Fruit fly (Drosophila melanogaster): Measurements from ENCODE around the gene Lsp1gamma.

The Lsp1gamma gene

DNA sequence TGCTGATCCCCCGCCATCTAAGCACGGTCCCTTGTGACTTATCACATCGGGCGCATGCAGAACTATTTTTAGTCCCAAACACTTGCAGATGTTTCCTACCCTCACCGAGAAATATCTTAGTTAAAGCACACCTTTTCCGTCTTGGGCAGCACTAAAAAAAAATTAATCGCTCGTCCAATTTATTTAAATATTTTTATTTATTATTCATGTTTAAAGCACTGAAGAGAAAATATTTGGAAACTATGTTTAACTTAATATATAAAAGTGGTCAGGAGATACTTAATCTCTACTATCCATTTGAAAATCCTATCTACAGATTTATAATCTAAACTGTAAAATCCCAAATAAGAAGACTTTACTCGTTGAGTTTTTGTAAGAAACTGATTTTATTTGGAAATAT is 43.7 kb downstream of the Lsp1gamma start (continued):
- TF ChIP-seq CG11696 (GFP tag; IDR thresholded peaks at IDR 0.05), result no peak; the same call in 1 of the 2 replicates
- no peak for TF ChIP-seq pzg (GFP tag; optimal IDR thresholded peaks at IDR 0.05)
- peak; percentile 63 for TF ChIP-seq CG17361 (GFP tag; IDR thresholded peaks at IDR 0.05)
- TF ChIP-seq NfI (GFP tag; optimal IDR thresholded peaks at IDR 0.05), result no peak
- peak; percentile 13 for TF ChIP-seq Hmr (GFP tag; optimal IDR thresholded peaks at IDR 0.05)
- TF ChIP-seq CG17802 (tag; optimal IDR thresholded peaks at IDR 0.05), result no peak
- no peak for TF ChIP-seq Opbp (GFP tag; IDR thresholded peaks at IDR 0.05; ENCODE audit: partially characterized antibody)
- TF ChIP-seq CG3163 (GFP tag; optimal IDR thresholded peaks at IDR 0.05), result no peak
- no peak for TF ChIP-seq Dad (GFP tag; optimal IDR thresholded peaks at IDR 0.05)
- TF ChIP-seq cas (GFP tag; IDR thresholded peaks at IDR 0.05), result no peak
- no peak for TF ChIP-seq Lpt (GFP tag; optimal IDR thresholded peaks at IDR 0.05)
- TF ChIP-seq Mes4 (GFP tag; optimal IDR thresholded peaks at IDR 0.05), result no peak
- no peak for TF ChIP-seq CG10959 (GFP tag; IDR thresholded peaks at IDR 0.05)
- TF ChIP-seq ttk (GFP tag; IDR thresholded peaks at IDR 0.05), result peak; percentile 16; the same call in 1 of the 2 replicates
- TF ChIP-seq dmrt99B (tag; optimal IDR thresholded peaks at IDR 0.05), result no peak
- no peak for TF ChIP-seq ash1 (GFP tag; optimal IDR thresholded peaks at IDR 0.05)
- no peak for TF ChIP-seq esg (GFP tag; conservative IDR thresholded peaks at IDR 0.05)
- no peak for TF ChIP-seq sc (optimal IDR thresholded peaks at IDR 0.05)
- TF ChIP-seq sc (GFP tag; optimal IDR thresholded peaks at IDR 0.05), result peak; percentile 2
- TF ChIP-seq Camta (GFP tag; optimal IDR thresholded peaks at IDR 0.05), result no peak
- no peak for TF ChIP-seq klu (GFP tag; IDR thresholded peaks at IDR 0.05)
- no peak for TF ChIP-seq gt (GFP tag; IDR thresholded peaks at IDR 0.05)
- TF ChIP-seq BEAF-32 (GFP tag; optimal IDR thresholded peaks at IDR 0.05), result no peak
- no peak for TF ChIP-seq CG16815 (GFP tag; optimal IDR thresholded peaks at IDR 0.05)
- TF ChIP-seq Ets65A (GFP tag), result no peak
- TF ChIP-seq CkIIα-i1 (GFP tag; IDR thresholded peaks at IDR 0.05), result no peak
- TF ChIP-seq cwo (GFP tag; optimal IDR thresholded peaks at IDR 0.05), result no peak
- no peak for TF ChIP-seq jumu (GFP tag; optimal IDR thresholded peaks at IDR 0.05)
- no peak for TF ChIP-seq CG15514 (GFP tag; optimal IDR thresholded peaks at IDR 0.05)
- peak; percentile 49 for TF ChIP-seq grau (tag; optimal IDR thresholded peaks at IDR 0.05)
- TF ChIP-seq PHDP (tag; optimal IDR thresholded peaks at IDR 0.05), result peak; percentile 59
- TF ChIP-seq CG15479 (GFP tag; optimal IDR thresholded peaks at IDR 0.05), result no peak
- TF ChIP-seq fru (optimal IDR thresholded peaks at IDR 0.05), result no peak
- TF ChIP-seq CG1602 (GFP tag; optimal IDR thresholded peaks at IDR 0.05), result peak; percentile 3
- no peak for TF ChIP-seq so (GFP tag; IDR thresholded peaks at IDR 0.05)
- peak; percentile 66 for TF ChIP-seq nmo (GFP tag; optimal IDR thresholded peaks at IDR 0.05)
- no peak for TF ChIP-seq CG17186 (GFP tag; optimal IDR thresholded peaks at IDR 0.05)
- no peak for TF ChIP-seq YL-1 (GFP tag; optimal IDR thresholded peaks at IDR 0.05)
- TF ChIP-seq CG10462 (GFP tag; optimal IDR thresholded peaks at IDR 0.05), result no peak
- no peak for TF ChIP-seq CG18011 (GFP tag; optimal IDR thresholded peaks at IDR 0.05)
- TF ChIP-seq Ptx1 (GFP tag; IDR thresholded peaks at IDR 0.05), result peak; percentile 35; the same call in 1 of the 2 replicates
- no peak for TF ChIP-seq al (GFP tag; IDR thresholded peaks at IDR 0.05)
- 0 out of 3 replicates have a peak, but pooled peaks have one; percentile 32 for TF ChIP-seq CG11093 (GFP tag; IDR thresholded peaks at IDR 0.05)
- TF ChIP-seq lab (GFP tag; optimal IDR thresholded peaks at IDR 0.05), result peak; percentile 23
- TF ChIP-seq cg (GFP tag; optimal IDR thresholded peaks at IDR 0.05), result no peak
- no peak for TF ChIP-seq CG12744 (GFP tag; optimal IDR thresholded peaks at IDR 0.05)
- no peak for TF ChIP-seq CG9817 (tag; optimal IDR thresholded peaks at IDR 0.05)
- TF ChIP-seq hth (optimal IDR thresholded peaks at IDR 0.05), result no peak
- TF ChIP-seq hkb (optimal IDR thresholded peaks at IDR 0.05), result no peak
- TF ChIP-seq hkb (GFP tag; IDR thresholded peaks at IDR 0.05), result no peak
- TF ChIP-seq croc (GFP tag; conservative IDR thresholded peaks at IDR 0.05), result peak; percentile 19; the same call in 1 of the 3 replicates
- no peak for TF ChIP-seq CG4617 (GFP tag; optimal IDR thresholded peaks at IDR 0.05; ENCODE audit: borderline replicate concordance)
- no peak for TF ChIP-seq CG33213 (GFP tag; optimal IDR thresholded peaks at IDR 0.05)

Data from whole organism, embryonic.